Worm (Caenorhabditis elegans) whole organism, midembryonic: ENCODE data around the gene nspc-17.
A peak's percentile ranks its signal among the peaks of the same experiment; 100 is the strongest.

Source experiments
- T22C8.4 ChIP-seq: fragments of 200-800 bp; sonication (Bioruptor generic); IDR thresholded peaks from 2 replicates; pipeline ENCODE4 v1.3.6; 2022; ENCODE audit warnings: missing genetic modification characterization, missing compliant biosample characterization
- cog-1 ChIP-seq: sonication (generic microtip); optimal IDR thresholded peaks from 2 replicates; lab custom pipeline; 2016; ENCODE audit warnings: missing genetic modification characterization, missing compliant biosample characterization
- flt-1 ChIP-seq: fragments of 200-800 bp; sonication (Bioruptor generic); IDR thresholded peaks from 2 replicates; pipeline ENCODE4 v1.3.6; 2022; ENCODE audit warnings: missing genetic modification characterization, missing compliant biosample characterization
- klf-2 ChIP-seq: fragments of 200-800 bp; sonication (Bioruptor generic); conservative IDR thresholded peaks from 2 replicates; pipeline ENCODE4 v1.3.6; 2022; ENCODE audit warnings: missing genetic modification reagents, missing genetic modification characterization, missing compliant biosample characterization
- med-1 ChIP-seq: sonication (generic microtip); optimal IDR thresholded peaks from 2 replicates; lab custom pipeline; 2017; ENCODE audit warnings: missing genetic modification characterization, mild to moderate bottlenecking, missing compliant biosample characterization, antibody characterized with exemption, missing genetic modification reagents; ENCODE audit not compliant: insufficient read depth
- ref-1 ChIP-seq: fragments of 200-800 bp; sonication (Bioruptor generic); conservative IDR thresholded peaks from 2 replicates; pipeline ENCODE4 v1.3.6; 2022; ENCODE audit warnings: missing genetic modification reagents, missing genetic modification characterization, missing compliant biosample characterization
- tab-1 ChIP-seq: fragments of 200-800 bp; sonication (Bioruptor generic); IDR thresholded peaks from 2 replicates; pipeline ENCODE4 v1.3.6; 2022; ENCODE audit warnings: missing genetic modification characterization, missing compliant biosample characterization
- ztf-23 ChIP-seq: fragments of 200-800 bp; sonication (Bioruptor generic); IDR thresholded peaks from 2 replicates; pipeline ENCODE4 v1.3.6; 2022; ENCODE audit warnings: missing genetic modification reagents, missing genetic modification characterization, missing compliant biosample characterization
- ztf-29 ChIP-seq: fragments of 200-800 bp; sonication (Bioruptor generic); IDR thresholded peaks from 2 replicates; pipeline ENCODE4 v1.3.6; 2022; ENCODE audit warnings: missing genetic modification reagents, missing genetic modification characterization, missing compliant biosample characterization

Gene nspc-17

ce11 chrX:14559519-14560296 lies 34.7 kb upstream of the nspc-17 start:
- TF ChIP-seq flt-1 (GFP tag; lab: Robert Waterston, UW), result 0 out of 2 replicates have a peak, but pooled peaks have one; percentile 10
- no peak for TF ChIP-seq ref-1 (GFP tag; lab: Robert Waterston, UW)
- TF ChIP-seq ztf-23 (GFP tag; lab: Robert Waterston, UW), result no peak

- no peak for TF ChIP-seq klf-2
- TF ChIP-seq tab-1 (GFP tag; lab: Robert Waterston, UW), result no peak
- TF ChIP-seq med-1 (GFP tag; lab: Kevin White, UChicago), result no peak
- no peak for TF ChIP-seq ztf-23 (GFP tag; lab: Robert Waterston, UW)
- no peak for TF ChIP-seq flt-1 (GFP tag; lab: Robert Waterston, UW)
- no peak for TF ChIP-seq ref-1 (GFP tag; lab: Robert Waterston, UW)
- no peak for TF ChIP-seq cog-1 (tag; lab: Kevin White, UChicago)
- TF ChIP-seq ztf-29 (GFP tag; lab: Robert Waterston, UW), result no peak
- no peak for TF ChIP-seq T22C8.4 (GFP tag; lab: Robert Waterston, UW)
Observed at ce11 chrX:14559084-14559483, 34.1 kb upstream of the nspc-17 start.

- no peak for TF ChIP-seq cog-1 (tag; lab: Kevin White, UChicago)
- no peak for TF ChIP-seq flt-1 (GFP tag; lab: Robert Waterston, UW)
- TF ChIP-seq tab-1 (GFP tag; lab: Robert Waterston, UW), result no peak
- TF ChIP-seq med-1 (GFP tag; lab: Kevin White, UChicago), result no peak
- TF ChIP-seq ref-1 (GFP tag; lab: Robert Waterston, UW), result no peak
- no peak for TF ChIP-seq ztf-29 (GFP tag; lab: Robert Waterston, UW)
- no peak for TF ChIP-seq klf-2
- TF ChIP-seq T22C8.4 (GFP tag; lab: Robert Waterston, UW), result no peak
- TF ChIP-seq ztf-23 (GFP tag; lab: Robert Waterston, UW), result no peak
Observed at ce11 chrX:14557936-14558554, 33.1 kb upstream of the nspc-17 start, which contains the start of gene nhr-3. nhr-3 (plus strand) TSS chrX:14558504.

- TF ChIP-seq cog-1 (tag; lab: Kevin White, UChicago) (no peak), ztf-29 (GFP tag; lab: Robert Waterston, UW) (no peak), ref-1 (GFP tag; lab: Robert Waterston, UW) (no peak), med-1 (GFP tag; lab: Kevin White, UChicago) (no peak), T22C8.4 (GFP tag; lab: Robert Waterston, UW) (no peak), ztf-23 (GFP tag; lab: Robert Waterston, UW) (no peak), klf-2 (no peak), flt-1 (GFP tag; lab: Robert Waterston, UW) (no peak), tab-1 (GFP tag; lab: Robert Waterston, UW) (no peak)
Observed at ce11 chrX:14557352-14557935, 32.5 kb upstream of the nspc-17 start.

ce11 chrX:14556403-14556802 lies 31.4 kb upstream of the nspc-17 start:
- TF ChIP-seq cog-1 (tag; lab: Kevin White, UChicago) (no peak), ztf-29 (GFP tag; lab: Robert Waterston, UW) (no peak), T22C8.4 (GFP tag; lab: Robert Waterston, UW) (no peak), ref-1 (GFP tag; lab: Robert Waterston, UW) (no peak), klf-2 (no peak), tab-1 (GFP tag; lab: Robert Waterston, UW) (no peak), ztf-23 (GFP tag; lab: Robert Waterston, UW) (no peak), flt-1 (GFP tag; lab: Robert Waterston, UW) (no peak), med-1 (GFP tag; lab: Kevin White, UChicago) (no peak)

ce11 chrX:14549709-14550199 lies 24.8 kb upstream of the nspc-17 start, which contains the start of gene ram-5:
ram-5 (plus strand) TSS chrX:14550149.
- TF ChIP-seq tab-1 (GFP tag; lab: Robert Waterston, UW), result no peak
- TF ChIP-seq klf-2, result no peak
- TF ChIP-seq ztf-23 (GFP tag; lab: Robert Waterston, UW), result no peak
- no peak for TF ChIP-seq med-1 (GFP tag; lab: Kevin White, UChicago)
- no peak for TF ChIP-seq flt-1 (GFP tag; lab: Robert Waterston, UW)
- TF ChIP-seq cog-1 (tag; lab: Kevin White, UChicago), result no peak
- no peak for TF ChIP-seq ztf-29 (GFP tag; lab: Robert Waterston, UW)
- TF ChIP-seq ref-1 (GFP tag; lab: Robert Waterston, UW), result no peak
- TF ChIP-seq T22C8.4 (GFP tag; lab: Robert Waterston, UW), result no peak

- no peak for TF ChIP-seq ref-1 (GFP tag; lab: Robert Waterston, UW)
- TF ChIP-seq T22C8.4 (GFP tag; lab: Robert Waterston, UW), result no peak
- no peak for TF ChIP-seq cog-1 (tag; lab: Kevin White, UChicago)
- no peak for TF ChIP-seq ztf-23 (GFP tag; lab: Robert Waterston, UW)
Observed at ce11 chrX:14545543-14545942, 20.6 kb upstream of the nspc-17 start, which contains the start of gene enri-2. enri-2 (plus strand) TSS chrX:14545843.

- TF ChIP-seq med-1 (GFP tag; lab: Kevin White, UChicago), result no peak
- TF ChIP-seq T22C8.4 (GFP tag; lab: Robert Waterston, UW), result no peak
- no peak for TF ChIP-seq ztf-23 (GFP tag; lab: Robert Waterston, UW)
- no peak for TF ChIP-seq flt-1 (GFP tag; lab: Robert Waterston, UW)
- TF ChIP-seq ztf-29 (GFP tag; lab: Robert Waterston, UW), result no peak
- TF ChIP-seq tab-1 (GFP tag; lab: Robert Waterston, UW), result no peak
- no peak for TF ChIP-seq cog-1 (tag; lab: Kevin White, UChicago)
Observed at ce11 chrX:14543224-14543623, 18.2 kb upstream of the nspc-17 start, which contains the start of gene T24C2.3. T24C2.3 (plus strand) TSS chrX:14543524.
